Worm (Caenorhabditis elegans): Measurements from ENCODE around the gene unc-60.

The unc-60 gene

ce11 chrV:1447724-1448123 lies 27.2 kb upstream of the unc-60 start, which contains the start of gene cnc-3:
cnc-3 (plus strand) TSS chrV:1448004.
- TF ChIP-seq nhr-25 (tag; optimal IDR thresholded peaks at IDR 0.05) (peak; percentile 41), lin-15B (tag; optimal IDR thresholded peaks at IDR 0.05) (no peak), nhr-76 (tag; optimal IDR thresholded peaks at IDR 0.05) (no peak), elt-1 (tag; optimal IDR thresholded peaks at IDR 0.05) (no peak)

ce11 chrV:1450160-1450559 lies 24.7 kb upstream of the unc-60 start, which contains the start of gene cnc-2:
cnc-2 (minus strand) TSS chrV:1450183.
- TF ChIP-seq mml-1 (tag; optimal IDR thresholded peaks at IDR 0.05) (no peak), mdl-1 (tag; optimal IDR thresholded peaks at IDR 0.05) (no peak)

ce11 chrV:1451334-1451733 lies 23.6 kb upstream of the unc-60 start, which contains the start of gene srj-23:
srj-23 (plus strand) TSS chrV:1451634.
- TF ChIP-seq fkh-10 (GFP tag; optimal IDR thresholded peaks at IDR 0.05) (no peak), ztf-4 (tag; optimal IDR thresholded peaks at IDR 0.05) (no peak), egl-5 (tag; optimal IDR thresholded peaks at IDR 0.05) (no peak), zag-1 (tag; optimal IDR thresholded peaks at IDR 0.05) (no peak), skn-1 (tag; optimal IDR thresholded peaks at IDR 0.05) (no peak), nhr-237 (tag; optimal IDR thresholded peaks at IDR 0.05) (no peak), lin-15B (tag; optimal IDR thresholded peaks at IDR 0.05) (no peak), daf-12 (tag; optimal IDR thresholded peaks at IDR 0.05) (no peak), ceh-82 (tag; optimal IDR thresholded peaks at IDR 0.05) (no peak)

ce11 chrV:1454762-1455161 lies 20.1 kb upstream of the unc-60 start, which contains the start of gene chil-14:
chil-14 (plus strand) TSS chrV:1455062.
- TF ChIP-seq nhr-237 (tag; optimal IDR thresholded peaks at IDR 0.05): no peak
- TF ChIP-seq nhr-23 (tag; optimal IDR thresholded peaks at IDR 0.05): no peak
- TF ChIP-seq ama-1 (optimal IDR thresholded peaks at IDR 0.05): no peak
- TF ChIP-seq elt-2 (tag; optimal IDR thresholded peaks at IDR 0.05): no peak
- no peak for TF ChIP-seq egl-5 (tag; optimal IDR thresholded peaks at IDR 0.05)
- no peak for TF ChIP-seq nhr-67 (tag; optimal IDR thresholded peaks at IDR 0.05)
- TF ChIP-seq ceh-16 (tag; optimal IDR thresholded peaks at IDR 0.05): no peak
- no peak for TF ChIP-seq skn-1 (tag; optimal IDR thresholded peaks at IDR 0.05)
- TF ChIP-seq lsy-12 (tag; optimal IDR thresholded peaks at IDR 0.05): no peak
- no peak for TF ChIP-seq nhr-28 (tag; optimal IDR thresholded peaks at IDR 0.05)
- TF ChIP-seq eor-1 (tag; optimal IDR thresholded peaks at IDR 0.05): no peak

ce11 chrV:1455280-1455679 lies 19.6 kb upstream of the unc-60 start:
- TF ChIP-seq fkh-10 (GFP tag; optimal IDR thresholded peaks at IDR 0.05): no peak

- TF ChIP-seq unc-62 (GFP tag; optimal IDR thresholded peaks at IDR 0.05) (no peak), pha-4 (tag; optimal IDR thresholded peaks at IDR 0.05) (peak; percentile 64), pqm-1 (tag; optimal IDR thresholded peaks at IDR 0.05) (peak; percentile 98), fkh-10 (GFP tag; optimal IDR thresholded peaks at IDR 0.05) (no peak), ceh-28 (tag; optimal IDR thresholded peaks at IDR 0.05) (peak; percentile 20), jun-1 (tag; optimal IDR thresholded peaks at IDR 0.05) (peak; percentile 72), ceh-9 (tag; optimal IDR thresholded peaks at IDR 0.05) (no peak), ztf-11 (tag; optimal IDR thresholded peaks at IDR 0.05) (no peak), elt-2 (tag; optimal IDR thresholded peaks at IDR 0.05) (peak; percentile 82)
Observed at ce11 chrV:1456614-1457013, 18.3 kb upstream of the unc-60 start.

ce11 chrV:1459374-1459926 lies 15.4 kb upstream of the unc-60 start:
- TF ChIP-seq pha-4 (tag; optimal IDR thresholded peaks at IDR 0.05) (peak; percentile 67), elt-2 (tag; optimal IDR thresholded peaks at IDR 0.05) (peak; percentile 85), jun-1 (tag; optimal IDR thresholded peaks at IDR 0.05) (peak; percentile 64), ceh-82 (tag; optimal IDR thresholded peaks at IDR 0.05) (no peak), pqm-1 (tag; optimal IDR thresholded peaks at IDR 0.05) (peak; percentile 96), ceh-28 (tag; optimal IDR thresholded peaks at IDR 0.05) (no peak)

ce11 chrV:1460069-1460468 lies 14.8 kb upstream of the unc-60 start, which contains the start of gene hacd-1:
hacd-1 (plus strand) TSS chrV:1460369.
- TF ChIP-seq ZK546.5 (tag; optimal IDR thresholded peaks at IDR 0.05) (no peak), nhr-77 (tag; optimal IDR thresholded peaks at IDR 0.05) (no peak), ceh-82 (tag; optimal IDR thresholded peaks at IDR 0.05) (no peak), nhr-67 (tag; optimal IDR thresholded peaks at IDR 0.05) (no peak), egl-27 (tag; optimal IDR thresholded peaks at IDR 0.05) (no peak), aly-2 (tag; optimal IDR thresholded peaks at IDR 0.05) (no peak), mml-1 (tag; optimal IDR thresholded peaks at IDR 0.05) (no peak), lin-39 (tag; optimal IDR thresholded peaks at IDR 0.05) (no peak), mdl-1 (tag; optimal IDR thresholded peaks at IDR 0.05) (no peak), daf-12 (tag; optimal IDR thresholded peaks at IDR 0.05) (no peak), ztf-4 (tag; optimal IDR thresholded peaks at IDR 0.05) (no peak), unc-39 (tag; optimal IDR thresholded peaks at IDR 0.05) (no peak), eor-1 (tag; optimal IDR thresholded peaks at IDR 0.05) (no peak), unc-62 (GFP tag; optimal IDR thresholded peaks at IDR 0.05) (no peak), ceh-9 (tag; optimal IDR thresholded peaks at IDR 0.05) (no peak), nhr-237 (tag; optimal IDR thresholded peaks at IDR 0.05) (no peak), nfya-1 (tag; optimal IDR thresholded peaks at IDR 0.05; ENCODE audit: insufficient read depth) (no peak), elt-2 (tag; optimal IDR thresholded peaks at IDR 0.05) (no peak), sea-2 (GFP tag; optimal IDR thresholded peaks at IDR 0.05) (no peak), snpc-4 (tag; optimal IDR thresholded peaks at IDR 0.05) (no peak)
